Fruit fly (Drosophila melanogaster) whole organism, prepupa: ENCODE data around the gene dally.

Source experiments
- CG10631 ChIP-seq: fragments of 200-800 bp; sonication (Bioruptor generic); optimal IDR thresholded peaks from 2 replicates; lab custom pipeline; 2016; ENCODE audit warnings: missing biosample characterization, missing genetic modification characterization
- CG10669 ChIP-seq: fragments of 200-800 bp; sonication (Bioruptor generic); optimal IDR thresholded peaks from 3 replicates; lab custom pipeline; 2018; ENCODE audit warnings: missing biosample characterization, mild to moderate bottlenecking, missing genetic modification characterization, moderate library complexity
- CG11762 ChIP-seq: fragments of 200-800 bp; sonication (Bioruptor generic); optimal IDR thresholded peaks from 3 replicates; lab custom pipeline; 2016; ENCODE audit warnings: missing biosample characterization, missing genetic modification characterization; ENCODE audit not compliant: insufficient read depth
- CG11902 ChIP-seq: fragments of 200-800 bp; sonication (Bioruptor generic); optimal IDR thresholded peaks from 3 replicates; lab custom pipeline; 2016; ENCODE audit warnings: missing biosample characterization, missing genetic modification characterization
- CG15336 ChIP-seq: fragments of 200-800 bp; sonication (Bioruptor generic); IDR thresholded peaks from 2 replicates; pipeline ENCODE4 v1.3.6; 2022; ENCODE audit warnings: missing biosample characterization, missing genetic modification characterization
- CG1621 ChIP-seq: fragments of 200-800 bp; sonication (Bioruptor generic); optimal IDR thresholded peaks from 3 replicates; lab custom pipeline; 2018; ENCODE audit warnings: missing biosample characterization, mild to moderate bottlenecking, missing genetic modification characterization
- CG31627 ChIP-seq: fragments of 200-800 bp; sonication (Bioruptor generic); optimal IDR thresholded peaks from 3 replicates; lab custom pipeline; 2016; ENCODE audit warnings: missing biosample characterization, missing genetic modification characterization
- CG34406 ChIP-seq: fragments of 200-800 bp; sonication (Bioruptor generic); optimal IDR thresholded peaks from 3 replicates; lab custom pipeline; 2016; ENCODE audit warnings: missing biosample characterization, missing genetic modification characterization
- CG3919 ChIP-seq: fragments of 200-800 bp; sonication (Bioruptor generic); optimal IDR thresholded peaks from 3 replicates; lab custom pipeline; 2016; ENCODE audit warnings: missing biosample characterization, missing genetic modification characterization
- CG4318 ChIP-seq: fragments of 200-800 bp; sonication (Bioruptor generic); optimal IDR thresholded peaks from 3 replicates; lab custom pipeline; 2017; ENCODE audit warnings: missing biosample characterization, mild to moderate bottlenecking, missing genetic modification characterization
- CG6808 ChIP-seq: fragments of 200-800 bp; sonication (Bioruptor generic); optimal IDR thresholded peaks from 3 replicates; lab custom pipeline; 2017; ENCODE audit warnings: missing biosample characterization, missing genetic modification characterization, mild to moderate bottlenecking, moderate library complexity, missing genetic modification reagents
- CG6854 ChIP-seq: fragments of 200-800 bp; sonication (Bioruptor generic); optimal IDR thresholded peaks from 2 replicates; lab custom pipeline; 2017; ENCODE audit warnings: missing biosample characterization, mild to moderate bottlenecking, missing genetic modification characterization
- CG8119 ChIP-seq: fragments of 200-800 bp; sonication (Bioruptor generic); IDR thresholded peaks from 3 replicates; pipeline ENCODE4 v1.3.6; 2022; ENCODE audit warnings: missing biosample characterization, missing genetic modification characterization
- CG8319 ChIP-seq: fragments of 200-800 bp; sonication (Bioruptor generic); optimal IDR thresholded peaks from 3 replicates; lab custom pipeline; 2016; ENCODE audit warnings: missing biosample characterization, missing genetic modification characterization
- CG8632 ChIP-seq: fragments of 200-800 bp; sonication (Bioruptor generic); optimal IDR thresholded peaks from 3 replicates; lab custom pipeline; 2016; ENCODE audit warnings: missing biosample characterization, missing genetic modification characterization
- CG9139 ChIP-seq: fragments of 200-800 bp; sonication (Bioruptor generic); optimal IDR thresholded peaks from 3 replicates; lab custom pipeline; 2017; ENCODE audit warnings: missing biosample characterization, mild to moderate bottlenecking, missing genetic modification characterization
- Eip75B ChIP-seq: fragments of 200-800 bp; sonication (Bioruptor generic); optimal IDR thresholded peaks from 3 replicates; lab custom pipeline; 2016; ENCODE audit warnings: missing biosample characterization, missing genetic modification characterization
- Eip78C ChIP-seq: fragments of 200-800 bp; sonication (Bioruptor generic); peaks from one replicate; lab custom pipeline; 2016; ENCODE audit warnings: missing biosample characterization, missing genetic modification characterization
- Hr39 ChIP-seq: fragments of 200-800 bp; sonication (Bioruptor generic); optimal IDR thresholded peaks from 2 replicates; lab custom pipeline; 2016; ENCODE audit warnings: missing biosample characterization, missing genetic modification characterization
- Hr4 ChIP-seq: fragments of 200-800 bp; sonication (Bioruptor generic); optimal IDR thresholded peaks from 3 replicates; lab custom pipeline; 2016; ENCODE audit warnings: missing biosample characterization, missing genetic modification characterization
- Lpt ChIP-seq: fragments of 200-800 bp; sonication (Bioruptor generic); optimal IDR thresholded peaks from 3 replicates; lab custom pipeline; 2016; ENCODE audit warnings: missing biosample characterization, missing genetic modification characterization
- Met ChIP-seq: fragments of 200-800 bp; sonication (Bioruptor generic); optimal IDR thresholded peaks from 3 replicates; lab custom pipeline; 2016; ENCODE audit warnings: missing biosample characterization, missing genetic modification characterization
- Smox ChIP-seq: fragments of 200-800 bp; sonication (Bioruptor generic); optimal IDR thresholded peaks from 3 replicates; lab custom pipeline; 2016; ENCODE audit warnings: missing biosample characterization, missing genetic modification characterization
- Sox102F ChIP-seq: fragments of 200-800 bp; sonication (Bioruptor generic); optimal IDR thresholded peaks from 2 replicates; lab custom pipeline; 2016; ENCODE audit warnings: missing biosample characterization, mild to moderate bottlenecking, missing genetic modification characterization
- cyc ChIP-seq: fragments of 200-800 bp; sonication (Bioruptor generic); optimal IDR thresholded peaks from 3 replicates; lab custom pipeline; 2016; ENCODE audit warnings: missing biosample characterization, missing genetic modification characterization
- dac ChIP-seq: fragments of 200-800 bp; sonication (Bioruptor generic); optimal IDR thresholded peaks from 2 replicates; lab custom pipeline; 2017; ENCODE audit warnings: missing biosample characterization, mild to moderate bottlenecking, missing genetic modification characterization
- eg ChIP-seq: fragments of 200-800 bp; sonication (Bioruptor generic); IDR thresholded peaks from 3 replicates; pipeline ENCODE4 v1.3.6; 2022; ENCODE audit warnings: missing biosample characterization, missing genetic modification characterization
- esn ChIP-seq: fragments of 200-800 bp; sonication (Bioruptor generic); optimal IDR thresholded peaks from 2 replicates; lab custom pipeline; 2016; ENCODE audit warnings: missing biosample characterization, mild to moderate bottlenecking, missing genetic modification characterization, moderate library complexity
- fd59A ChIP-seq: fragments of 200-800 bp; sonication (Bioruptor generic); optimal IDR thresholded peaks from 2 replicates; lab custom pipeline; 2017; ENCODE audit warnings: missing biosample characterization, mild to moderate bottlenecking, missing genetic modification characterization, missing genetic modification reagents
- fd85E ChIP-seq: fragments of 200-800 bp; sonication (Bioruptor generic); optimal IDR thresholded peaks from 3 replicates; lab custom pipeline; 2016; ENCODE audit warnings: missing biosample characterization, missing genetic modification characterization
- fkh ChIP-seq: fragments of 200-800 bp; sonication (Bioruptor generic); optimal IDR thresholded peaks from 3 replicates; lab custom pipeline; 2017; ENCODE audit warnings: missing biosample characterization, mild to moderate bottlenecking, missing genetic modification characterization, moderate library complexity
- pdm3 ChIP-seq: fragments of 200-800 bp; sonication (Bioruptor generic); optimal IDR thresholded peaks from 3 replicates; lab custom pipeline; 2016; ENCODE audit warnings: missing biosample characterization, missing genetic modification characterization
- salr ChIP-seq, 2 experiments: fragments of 200-800 bp; sonication (Bioruptor generic); optimal IDR thresholded peaks; 3 replicates each; lab custom pipeline; 2016 to 2018; ENCODE audit warnings: missing biosample characterization in 2 of 2, missing genetic modification characterization in 2 of 2, mild to moderate bottlenecking in 1 of 2
- ss ChIP-seq, 2 experiments: fragments of 200-800 bp; sonication (Bioruptor generic); optimal IDR thresholded peaks; 2 replicates in 1 of 2; 3 replicates in 1 of 2; lab custom pipeline; 2017 to 2018; ENCODE audit warnings: mild to moderate bottlenecking in 2 of 2, missing biosample characterization in 2 of 2, missing genetic modification characterization in 2 of 2, moderate library complexity in 1 of 2
- svp ChIP-seq: fragments of 200-800 bp; sonication (Bioruptor generic); peaks from one replicate; lab custom pipeline; 2016; ENCODE audit warnings: missing biosample characterization, missing genetic modification characterization
- topi ChIP-seq: fragments of 200-800 bp; sonication (Bioruptor generic); optimal IDR thresholded peaks from 3 replicates; lab custom pipeline; 2016; ENCODE audit warnings: missing biosample characterization, missing genetic modification characterization
- vri ChIP-seq: fragments of 200-800 bp; sonication (Bioruptor generic); optimal IDR thresholded peaks from 3 replicates; lab custom pipeline; 2016; ENCODE audit warnings: missing biosample characterization, mild to moderate bottlenecking, missing genetic modification characterization

dally gene

dm6 chr3L:8870547-8870946, 43.2 kb downstream of the dally start (continued):
- peak; percentile 58 for TF ChIP-seq dac (GFP tag; lab: Kevin White, UChicago)
- TF ChIP-seq ss (GFP tag; optimal IDR thresholded peaks at IDR 0.05; lab: Kevin White, UChicago): peak; percentile 6 to 49
- peak; percentile 53 for TF ChIP-seq CG10669 (GFP tag; lab: Kevin White, UChicago)
- peak; percentile 61 for TF ChIP-seq CG11762
- TF ChIP-seq topi: peak; percentile 16
- peak; percentile 19 for TF ChIP-seq CG1621 (tag; lab: Kevin White, UChicago)
- TF ChIP-seq Hr4 (GFP tag; lab: Kevin White, UChicago): peak; percentile 84
- TF ChIP-seq CG31627 (GFP tag; lab: Kevin White, UChicago): no peak
- TF ChIP-seq Sox102F (GFP tag; lab: Kevin White, UChicago): no peak
- TF ChIP-seq salr (GFP tag; optimal IDR thresholded peaks at IDR 0.05; lab: Kevin White, UChicago): peak in 1 of 2 experiments; percentile 63
- peak; percentile 33 for TF ChIP-seq fd59A (GFP tag; lab: Kevin White, UChicago)
- TF ChIP-seq CG34406 (GFP tag; lab: Kevin White, UChicago): no peak
- TF ChIP-seq pdm3: peak; percentile 47
- TF ChIP-seq fd85E (GFP tag; lab: Kevin White, UChicago): no peak
- peak; percentile 67 for TF ChIP-seq CG6808
- no peak for TF ChIP-seq svp (GFP tag; lab: Kevin White, UChicago)
- TF ChIP-seq CG10631: peak; percentile 67
- peak; percentile 90 for TF ChIP-seq CG15336 (GFP tag; lab: Robert Waterston, UW)
- peak; percentile 76 for TF ChIP-seq CG4318

- TF ChIP-seq svp (GFP tag; lab: Kevin White, UChicago): peak; percentile 44
- TF ChIP-seq Sox102F (GFP tag; lab: Kevin White, UChicago): peak; percentile 36
- peak; percentile 51 for TF ChIP-seq CG6854
- TF ChIP-seq Hr39 (GFP tag; lab: Kevin White, UChicago): no peak
- TF ChIP-seq Met (GFP tag; lab: Kevin White, UChicago): peak; percentile 8
- TF ChIP-seq, all 60 proteins: peak for 4
These were observed 43.7 kb downstream of the dally start for dm6 chr3L:8871017-8871416.

- TF ChIP-seq fd59A (GFP tag; lab: Kevin White, UChicago) (no peak), Lpt (GFP tag; lab: Kevin White, UChicago) (no peak), Smox (GFP tag; lab: Kevin White, UChicago) (no peak), CG11902 (no peak), CG10669 (GFP tag; lab: Kevin White, UChicago) (no peak), esn (GFP tag; lab: Kevin White, UChicago) (no peak), fkh (GFP tag; lab: Kevin White, UChicago) (peak; percentile 79)
These were observed 45.7 kb downstream of the dally start for dm6 chr3L:8873053-8873452.

- peak; percentile 30 for TF ChIP-seq vri (GFP tag; lab: Kevin White, UChicago)
- TF ChIP-seq fd85E (GFP tag; lab: Kevin White, UChicago): no peak
- no peak for TF ChIP-seq pdm3
- TF ChIP-seq, all 60 proteins: peak for 1
These were observed 51.1 kb downstream of the dally start for dm6 chr3L:8878388-8878787.

dm6 chr3L:8879465-8879864, 52.2 kb downstream of the dally start:
- no peak for TF ChIP-seq CG8632 (GFP tag; lab: Kevin White, UChicago)
- no peak for TF ChIP-seq CG8319 (GFP tag; lab: Kevin White, UChicago)
- peak; percentile 72 for TF ChIP-seq Eip78C (GFP tag; lab: Kevin White, UChicago)
- peak; percentile 4 for TF ChIP-seq Eip75B (GFP tag; lab: Kevin White, UChicago)
- peak; percentile 5 for TF ChIP-seq CG3919 (GFP tag; lab: Kevin White, UChicago)
- TF ChIP-seq eg (GFP tag; lab: Robert Waterston, UW): no peak
- no peak for TF ChIP-seq CG9139 (GFP tag; lab: Kevin White, UChicago)
- TF ChIP-seq CG10631: peak; percentile 24
- TF ChIP-seq CG6854: no peak
- TF ChIP-seq CG11902: no peak
- TF ChIP-seq CG8119: peak; percentile 57; the same call in 1 of the 3 replicates
- no peak for TF ChIP-seq fd85E (GFP tag; lab: Kevin White, UChicago)
- TF ChIP-seq cyc: no peak
